Worm (Caenorhabditis elegans) whole organism, late embryonic: ENCODE data around the gene C01G6.3.

Experiments
- C38D4.7 ChIP-seq: fragments of 200-800 bp; sonication (Bioruptor generic); optimal IDR thresholded peaks from 2 replicates; lab custom pipeline; 2018; ENCODE audit warnings: mild to moderate bottlenecking, missing genetic modification characterization, moderate library complexity, missing compliant biosample characterization
- K02D7.2 ChIP-seq: sonication (generic microtip); optimal IDR thresholded peaks from 2 replicates; lab custom pipeline; 2017; ENCODE audit warnings: mild to moderate bottlenecking, missing genetic modification characterization, missing compliant biosample characterization
- T23F11.4 ChIP-seq: fragments of 200-800 bp; sonication (Bioruptor generic); optimal IDR thresholded peaks from 2 replicates; lab custom pipeline; 2018; ENCODE audit warnings: mild to moderate bottlenecking, missing genetic modification characterization, missing compliant biosample characterization
- Y22D7AL.16 ChIP-seq: sonication (generic microtip); optimal IDR thresholded peaks from 2 replicates; lab custom pipeline; 2016; ENCODE audit warnings: missing genetic modification characterization, missing compliant biosample characterization
- ceh-14 ChIP-seq: sonication (generic microtip); optimal IDR thresholded peaks from 2 replicates; lab custom pipeline; 2016; ENCODE audit warnings: missing genotype, missing genetic modification characterization, missing compliant biosample characterization
- ceh-18 ChIP-seq: sonication (generic microtip); optimal IDR thresholded peaks from 2 replicates; lab custom pipeline; 2016; ENCODE audit warnings: missing genetic modification characterization, missing compliant biosample characterization
- ceh-19 ChIP-seq: fragments of 200-800 bp; sonication (Bioruptor generic); optimal IDR thresholded peaks from 2 replicates; lab custom pipeline; 2018; ENCODE audit warnings: mild to moderate bottlenecking, missing genetic modification characterization, missing compliant biosample characterization
- ceh-22 ChIP-seq: sonication (generic microtip); optimal IDR thresholded peaks from 2 replicates; lab custom pipeline; 2017; ENCODE audit warnings: missing biosample characterization, missing genetic modification characterization
- ceh-30 ChIP-seq: fragments of 150-350 bp; optimal IDR thresholded peaks from 2 replicates; lab custom pipeline; 2014; ENCODE audit warnings: missing biosample characterization, missing genetic modification characterization
- ceh-31 ChIP-seq: sonication (generic microtip); optimal IDR thresholded peaks from 2 replicates; lab custom pipeline; 2016; ENCODE audit warnings: missing genetic modification characterization, missing compliant biosample characterization
- ceh-34 ChIP-seq: sonication (generic microtip); optimal IDR thresholded peaks from 2 replicates; lab custom pipeline; 2016; ENCODE audit warnings: mild to moderate bottlenecking, missing genetic modification characterization, missing compliant biosample characterization
- ceh-45 ChIP-seq: fragments of 200-800 bp; sonication (Bioruptor generic); IDR thresholded peaks from 2 replicates; pipeline ENCODE4 v1.3.6; 2022; ENCODE audit warnings: missing genetic modification reagents, missing genetic modification characterization, missing compliant biosample characterization
- ceh-6 ChIP-seq: fragments of 200-800 bp; sonication (Bioruptor generic); optimal IDR thresholded peaks from 2 replicates; lab custom pipeline; 2018; ENCODE audit warnings: mild to moderate bottlenecking, missing genetic modification characterization, missing compliant biosample characterization
- ceh-9 ChIP-seq: sonication (generic microtip); optimal IDR thresholded peaks from 2 replicates; lab custom pipeline; 2016; ENCODE audit warnings: mild to moderate bottlenecking, missing genetic modification characterization, inconsistent platforms, missing compliant biosample characterization
- dmd-4 ChIP-seq: sonication (generic microtip); optimal IDR thresholded peaks from 2 replicates; lab custom pipeline; 2016; ENCODE audit warnings: borderline replicate concordance, missing genetic modification characterization, missing compliant biosample characterization
- elt-2 ChIP-seq: sonication (generic microtip); optimal IDR thresholded peaks from 2 replicates; lab custom pipeline; 2016; ENCODE audit warnings: missing genetic modification reagents, missing genetic modification characterization, missing compliant biosample characterization
- ets-4 ChIP-seq: sonication (generic microtip); optimal IDR thresholded peaks from 2 replicates; lab custom pipeline; 2016; ENCODE audit warnings: missing genetic modification characterization, missing compliant biosample characterization
- eyg-1 ChIP-seq: sonication (generic microtip); optimal IDR thresholded peaks from 2 replicates; lab custom pipeline; 2016; ENCODE audit warnings: missing genotype, missing genetic modification characterization, missing compliant biosample characterization
- gmeb-2 ChIP-seq: sonication (generic microtip); optimal IDR thresholded peaks from 2 replicates; lab custom pipeline; 2016; ENCODE audit warnings: missing genetic modification characterization, inconsistent platforms, missing compliant biosample characterization
- hlh-30 ChIP-seq: sonication (generic microtip); optimal IDR thresholded peaks from 2 replicates; lab custom pipeline; 2017; ENCODE audit warnings: antibody characterized with exemption, missing genetic modification characterization, missing compliant biosample characterization; ENCODE audit not compliant: insufficient read depth
- madf-2 ChIP-seq: sonication (generic microtip); optimal IDR thresholded peaks from 2 replicates; lab custom pipeline; 2017; ENCODE audit warnings: missing genetic modification characterization, missing compliant biosample characterization
- nfya-1 ChIP-seq: sonication (generic microtip); optimal IDR thresholded peaks from 2 replicates; lab custom pipeline; 2017; ENCODE audit warnings: missing genetic modification characterization, mild to moderate bottlenecking, missing compliant biosample characterization, antibody characterized with exemption, moderate library complexity
- nhr-232 ChIP-seq: sonication (generic microtip); optimal IDR thresholded peaks from 2 replicates; lab custom pipeline; 2016; ENCODE audit warnings: missing genetic modification characterization, missing compliant biosample characterization
- odd-2 ChIP-seq: sonication (generic microtip); optimal IDR thresholded peaks from 2 replicates; lab custom pipeline; 2017; ENCODE audit warnings: antibody characterized with exemption, mild to moderate bottlenecking, missing genetic modification characterization, missing compliant biosample characterization
- pag-3 ChIP-seq: sonication (generic microtip); optimal IDR thresholded peaks from 2 replicates; lab custom pipeline; 2016; ENCODE audit warnings: missing compliant biosample characterization, missing genetic modification characterization, borderline replicate concordance
- pat-9 ChIP-seq: fragments of 200-800 bp; sonication (Bioruptor generic); optimal IDR thresholded peaks from 2 replicates; lab custom pipeline; 2018; ENCODE audit warnings: mild to moderate bottlenecking, missing genetic modification characterization, moderate library complexity, missing compliant biosample characterization
- pax-1 ChIP-seq: fragments of 150-350 bp; optimal IDR thresholded peaks from 2 replicates; lab custom pipeline; 2014; ENCODE audit warnings: missing biosample characterization, missing genetic modification characterization
- pqm-1 ChIP-seq: sonication (generic microtip); optimal IDR thresholded peaks from 2 replicates; lab custom pipeline; 2016; ENCODE audit warnings: missing genetic modification characterization, missing compliant biosample characterization
- rnt-1 ChIP-seq: sonication (generic microtip); optimal IDR thresholded peaks from 2 replicates; lab custom pipeline; 2016; ENCODE audit warnings: missing genetic modification characterization, missing compliant biosample characterization
- sox-2 ChIP-seq: fragments of 200-800 bp; sonication (Bioruptor generic); IDR thresholded peaks from 2 replicates; pipeline ENCODE4 v1.3.6; 2022; ENCODE audit warnings: missing genetic modification reagents, missing genetic modification characterization, missing compliant biosample characterization
- syd-9 ChIP-seq: sonication (generic microtip); optimal IDR thresholded peaks from 2 replicates; lab custom pipeline; 2016; ENCODE audit warnings: mild to moderate bottlenecking, missing genetic modification characterization, moderate library complexity, missing compliant biosample characterization
- tbx-2 ChIP-seq: sonication (generic microtip); optimal IDR thresholded peaks from 2 replicates; lab custom pipeline; 2016; ENCODE audit warnings: missing genetic modification characterization, missing compliant biosample characterization
- ttx-3 ChIP-seq: sonication (generic microtip); optimal IDR thresholded peaks from 2 replicates; lab custom pipeline; 2016; ENCODE audit warnings: missing genetic modification reagents, missing genetic modification characterization, missing compliant biosample characterization
- unc-3 ChIP-seq, 2 experiments: fragments of 200-800 bp in 1 of 2; sonication (Bioruptor generic) in 1 of 2; sonication (generic microtip) in 1 of 2; conservative IDR thresholded peaks in 1 of 2; optimal IDR thresholded peaks in 1 of 2; 2 replicates each; pipeline versions ENCODE4 v1.3.6 to Lab custom; 2016 to 2022; ENCODE audit warnings: missing compliant biosample characterization in 2 of 2, missing genetic modification characterization in 2 of 2, missing genetic modification reagents in 1 of 2
- unc-55 ChIP-seq: sonication (generic microtip); optimal IDR thresholded peaks from 2 replicates; lab custom pipeline; 2017; ENCODE audit warnings: missing biosample characterization, missing genetic modification reagents, missing genetic modification characterization
- zip-5 ChIP-seq: sonication (generic microtip); optimal IDR thresholded peaks from 2 replicates; lab custom pipeline; 2016; ENCODE audit warnings: missing genetic modification characterization, missing compliant biosample characterization

Gene C01G6.3

ce11 chrII:9282787-9283186 lies 13.1 kb downstream of the C01G6.3 start (continued):
- TF ChIP-seq C38D4.7 (GFP tag; lab: Kevin White, UChicago) = no peak
- peak; percentile 37 for TF ChIP-seq ets-4 (tag; lab: Kevin White, UChicago)
- TF ChIP-seq sox-2 = no peak
- no peak for TF ChIP-seq zip-5 (tag; lab: Kevin White, UChicago)
- TF ChIP-seq ceh-6 (GFP tag; lab: Kevin White, UChicago) = no peak
- peak; percentile 91 for TF ChIP-seq ceh-31
- no peak for TF ChIP-seq ceh-45
- TF ChIP-seq elt-2 = peak; percentile 25
- TF ChIP-seq T23F11.4 (GFP tag; lab: Kevin White, UChicago) = no peak
- TF ChIP-seq unc-55 (GFP tag; lab: Kevin White, UChicago) = peak; percentile 83
- TF ChIP-seq Y22D7AL.16 (tag; lab: Kevin White, UChicago) = no peak
- no peak for TF ChIP-seq K02D7.2 (tag; lab: Kevin White, UChicago)
- peak; percentile 55 for TF ChIP-seq rnt-1 (tag; lab: Kevin White, UChicago)
- no peak for TF ChIP-seq madf-2 (tag; lab: Kevin White, UChicago)
- peak; percentile 26 for TF ChIP-seq syd-9 (tag; lab: Kevin White, UChicago)
- no peak for TF ChIP-seq odd-2 (tag; lab: Kevin White, UChicago)

DNA sequence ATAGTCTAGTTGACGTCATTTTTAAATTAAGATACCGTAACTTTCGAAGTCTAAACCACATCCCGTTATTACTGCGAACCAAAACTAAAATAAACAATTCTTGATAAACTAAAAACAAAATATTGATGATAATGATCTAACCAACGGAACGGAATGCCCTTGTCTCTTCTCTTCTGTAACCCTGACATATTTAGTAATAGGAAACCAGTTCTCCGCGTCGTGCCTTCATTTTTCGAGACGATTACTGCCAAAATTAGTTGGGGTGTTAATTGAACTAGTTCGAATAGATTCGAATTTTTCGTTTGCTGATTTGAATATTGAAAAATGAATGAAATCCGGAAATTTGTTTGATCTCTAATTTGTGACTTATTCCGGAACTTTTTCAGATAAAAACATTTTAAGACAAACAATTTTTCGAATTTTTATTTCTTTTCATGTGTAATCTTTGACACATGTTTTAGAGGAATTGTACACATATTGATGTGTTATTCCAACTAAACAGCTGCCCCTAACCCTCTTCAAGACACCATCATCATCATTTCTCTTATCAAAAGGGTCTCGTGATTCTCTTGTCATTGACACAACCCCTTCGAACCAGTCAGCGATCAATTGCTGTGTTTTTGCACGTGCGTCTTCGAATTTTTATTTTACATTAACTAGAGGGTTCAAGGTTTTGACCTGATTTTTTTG lies 14.1 kb downstream of the C01G6.3 start:
- TF ChIP-seq tbx-2 (tag; lab: Kevin White, UChicago) = peak; percentile 20
- TF ChIP-seq nhr-232 (tag; lab: Kevin White, UChicago) = no peak
- no peak for TF ChIP-seq T23F11.4 (GFP tag; lab: Kevin White, UChicago)
- TF ChIP-seq ttx-3 (tag; lab: Kevin White, UChicago) = no peak
- TF ChIP-seq eyg-1 (tag; lab: Kevin White, UChicago) = no peak
- no peak for TF ChIP-seq syd-9 (tag; lab: Kevin White, UChicago)
- TF ChIP-seq ceh-9 (tag; lab: Kevin White, UChicago) = no peak
- no peak for TF ChIP-seq pag-3 (tag; lab: Kevin White, UChicago)
- TF ChIP-seq ceh-18 = peak; percentile 48
- TF ChIP-seq elt-2 = peak; percentile 58
- TF ChIP-seq ceh-6 (GFP tag; lab: Kevin White, UChicago) = no peak
- TF ChIP-seq hlh-30 (tag; lab: Kevin White, UChicago) = peak; percentile 55
- TF ChIP-seq sox-2 = no peak
- TF ChIP-seq dmd-4 = no peak
- peak; percentile 84 for TF ChIP-seq unc-55 (GFP tag; lab: Kevin White, UChicago)
- TF ChIP-seq pqm-1 = no peak
- peak; percentile 24 for TF ChIP-seq nfya-1 (tag; lab: Kevin White, UChicago)
- TF ChIP-seq gmeb-2 (tag; lab: Kevin White, UChicago) = no peak
- no peak for TF ChIP-seq K02D7.2 (tag; lab: Kevin White, UChicago)

DNA sequence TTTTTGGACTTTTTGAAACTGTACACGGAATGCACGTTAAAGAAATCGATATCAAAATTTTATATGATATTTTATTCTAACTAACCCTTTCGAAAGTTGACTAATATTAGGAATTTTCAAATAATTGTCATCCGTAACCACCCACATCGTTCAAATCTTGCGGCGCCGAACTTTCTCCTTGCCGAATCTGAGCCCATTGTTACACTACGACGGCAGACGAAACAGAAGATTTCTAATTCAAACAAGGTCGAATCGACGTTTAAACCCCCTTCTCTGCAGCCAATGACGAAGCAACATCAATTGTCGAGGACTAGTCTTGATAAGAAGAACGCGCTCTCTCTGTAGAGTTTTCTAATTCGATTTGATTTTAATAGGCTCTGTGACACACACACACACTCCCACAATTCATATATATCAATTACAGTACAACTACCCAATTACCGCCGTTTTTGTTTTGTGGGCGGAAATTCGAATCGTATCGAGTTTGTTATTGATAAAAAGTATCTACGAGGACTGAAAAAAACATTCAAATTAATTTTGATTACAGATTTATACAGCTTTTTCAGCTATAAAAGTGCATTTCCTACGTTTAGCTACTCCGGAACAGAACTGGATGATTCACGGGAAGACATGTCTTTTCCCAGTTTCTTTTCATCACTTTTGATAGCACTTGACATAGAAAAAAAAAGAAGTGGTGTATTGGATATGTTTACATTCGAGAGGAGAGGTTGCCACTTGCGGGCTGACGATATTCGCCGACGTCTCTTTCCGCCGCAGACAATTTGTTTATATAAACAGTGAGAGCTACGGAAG lies 14.9 kb downstream of the C01G6.3 start:
- TF ChIP-seq ceh-34 (tag; lab: Kevin White, UChicago) (peak; percentile 47), pax-1 (tag; lab: Kevin White, UChicago) (peak; percentile 23), ceh-22 (tag; lab: Kevin White, UChicago) (peak; percentile 9), zip-5 (tag; lab: Kevin White, UChicago) (no peak), ceh-14 (tag; lab: Kevin White, UChicago) (no peak), ceh-30 (tag; lab: Kevin White, UChicago) (no peak), pat-9 (no peak), nfya-1 (tag; lab: Kevin White, UChicago) (peak; percentile 14), tbx-2 (tag; lab: Kevin White, UChicago) (peak; percentile 31), ceh-19 (GFP tag; lab: Kevin White, UChicago) (no peak), ttx-3 (tag; lab: Kevin White, UChicago) (no peak), ceh-6 (GFP tag; lab: Kevin White, UChicago) (no peak), unc-3 (GFP tag; conservative IDR thresholded peaks at IDR 0.05; lab: Robert Waterston, UW) (no peak), unc-3 (tag; optimal IDR thresholded peaks at IDR 0.05; lab: Kevin White, UChicago) (no peak)
